Worm (Caenorhabditis elegans) whole organism, L3 larva: ENCODE results near the gene math-5.

Experiments
- ZK546.5 ChIP-seq: sonication (generic microtip); optimal IDR thresholded peaks from 2 replicates; lab custom pipeline; 2017; ENCODE audit warnings: missing biosample characterization, missing genetic modification characterization
- aly-2 ChIP-seq: fragments of 150-350 bp; optimal IDR thresholded peaks from 2 replicates; lab custom pipeline; 2014; ENCODE audit warnings: missing biosample characterization, missing genetic modification characterization
- ama-1 ChIP-seq: fragments of 150-350 bp; optimal IDR thresholded peaks from 2 replicates; lab custom pipeline; 2018
- ceh-82 ChIP-seq: fragments of 150-350 bp; optimal IDR thresholded peaks from 2 replicates; lab custom pipeline; 2014; ENCODE audit warnings: missing biosample characterization, missing genetic modification characterization
- hmg-11 ChIP-seq: sonication (generic microtip); optimal IDR thresholded peaks from 2 replicates; lab custom pipeline; 2016; ENCODE audit warnings: missing genetic modification characterization, missing compliant biosample characterization
- mml-1 ChIP-seq: fragments of 150-350 bp; sonication (generic microtip); optimal IDR thresholded peaks from 3 replicates; lab custom pipeline; 2014; ENCODE audit warnings: missing biosample characterization, missing genetic modification characterization
- nhr-25 ChIP-seq: sonication (generic microtip); optimal IDR thresholded peaks from 2 replicates; lab custom pipeline; 2017; ENCODE audit warnings: missing biosample characterization, missing genetic modification characterization
- nhr-77 ChIP-seq: fragments of 150-350 bp; optimal IDR thresholded peaks from 2 replicates; lab custom pipeline; 2014; ENCODE audit warnings: missing biosample characterization, missing genetic modification characterization
- pqm-1 ChIP-seq: fragments of 150-350 bp; optimal IDR thresholded peaks from 2 replicates; lab custom pipeline; 2017; ENCODE audit warnings: missing biosample characterization, missing genetic modification characterization, inconsistent platforms
- skn-1 ChIP-seq: fragments of 150-350 bp; optimal IDR thresholded peaks from 2 replicates; lab custom pipeline; 2014; ENCODE audit warnings: missing biosample characterization, missing genetic modification characterization
- snpc-4 ChIP-seq: fragments of 150-350 bp; optimal IDR thresholded peaks from 2 replicates; lab custom pipeline; 2014; ENCODE audit warnings: missing biosample characterization, missing genetic modification characterization
- zag-1 ChIP-seq: fragments of 150-350 bp; optimal IDR thresholded peaks from 2 replicates; lab custom pipeline; 2014; ENCODE audit warnings: missing biosample characterization, missing genetic modification characterization

DNA sequence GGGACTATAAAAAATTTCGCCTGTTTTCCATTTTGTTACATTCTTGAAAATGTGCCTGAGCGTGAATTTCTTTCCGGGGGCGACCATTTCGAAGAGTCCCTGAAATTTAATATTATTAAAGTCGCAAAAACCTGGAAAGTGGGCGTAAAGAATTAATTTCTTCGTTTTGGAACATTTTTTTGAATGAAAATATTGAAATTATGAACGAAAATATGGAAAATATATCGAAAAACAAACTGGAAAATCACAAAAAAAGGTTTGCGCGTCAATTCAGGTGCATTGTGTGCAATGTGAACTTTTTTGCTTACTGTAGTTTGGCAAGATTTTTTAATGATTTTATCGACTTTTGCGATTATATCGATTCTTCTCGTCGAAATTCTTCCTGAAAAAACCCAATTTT lies 38.4 kb upstream of the math-5 start, which contains the start of gene bath-7:
- TF ChIP-seq pqm-1 (tag; lab: Kevin White, UChicago) (no peak), nhr-77 (tag; lab: Kevin White, UChicago) (no peak), ama-1 (lab: Kevin White, UChicago) (no peak), zag-1 (tag; lab: Kevin White, UChicago) (no peak), snpc-4 (tag; lab: Kevin White, UChicago) (no peak), hmg-11 (no peak), nhr-25 (no peak), mml-1 (tag; lab: Kevin White, UChicago) (no peak), aly-2 (no peak), ZK546.5 (no peak), skn-1 (tag; lab: Kevin White, UChicago) (no peak), ceh-82 (no peak)
